Worm (Caenorhabditis elegans): ENCODE results near the gene mrps-24.

The mrps-24 gene

DNA sequence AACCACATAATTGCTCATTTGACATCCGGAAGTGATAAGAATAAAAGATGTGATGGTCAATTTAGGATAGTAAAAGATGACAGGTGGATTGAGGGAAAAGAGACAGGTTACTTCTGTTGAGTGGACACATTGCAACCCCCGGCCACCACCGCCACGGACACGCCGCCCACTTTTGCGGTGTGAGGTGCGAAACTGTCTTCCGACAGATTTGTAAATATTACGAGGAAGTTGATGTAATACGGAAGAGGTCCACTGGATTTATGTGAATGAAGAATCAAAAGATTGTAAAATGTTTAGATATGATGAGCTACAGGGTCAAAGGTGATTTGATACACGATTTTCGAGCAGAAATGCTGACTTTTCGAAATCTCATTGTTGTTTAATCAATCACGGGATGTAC lies 37.0 kb upstream of the mrps-24 start, which contains the start of gene C08G9.2:
TSS of gene C08G9.2 (minus strand) at position 101 of the 400 bp plus-strand sequence.
- TF ChIP-seq ceh-32 (tag; optimal IDR thresholded peaks at IDR 0.05; ENCODE audit: poor library complexity) (no peak), aha-1 (tag) (peak; percentile 40), jun-1 (tag; optimal IDR thresholded peaks at IDR 0.05) (no peak), mxl-3 (GFP tag; optimal IDR thresholded peaks at IDR 0.05) (no peak), Y75B8A.6 (GFP tag; IDR thresholded peaks at IDR 0.05) (no peak), zip-2 (tag; optimal IDR thresholded peaks at IDR 0.05) (no peak)

DNA sequence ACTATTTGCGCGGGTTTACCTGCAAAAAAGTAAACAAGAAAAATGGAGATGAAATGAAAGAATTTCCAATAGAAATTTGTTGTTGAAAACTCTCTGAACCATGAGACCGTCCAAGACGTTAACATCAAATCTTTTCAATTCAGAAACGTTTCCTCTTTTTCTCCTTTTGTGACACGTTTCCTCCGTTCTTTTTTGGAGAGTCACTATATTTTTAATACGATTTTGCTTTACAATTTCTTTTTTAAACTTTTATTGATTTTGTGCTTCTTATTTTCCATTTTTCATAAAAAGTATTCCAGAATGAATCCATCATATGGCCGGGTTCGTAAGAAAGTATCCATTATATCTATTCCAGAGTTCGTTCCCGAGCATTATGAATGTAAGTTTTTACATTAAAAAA lies 35.0 kb upstream of the mrps-24 start, which contains the start of gene itr-1:
TSS of gene itr-1 (plus strand) at position 301 of the 400 bp plus-strand sequence.
- TF ChIP-seq ceh-62 (tag; optimal IDR thresholded peaks at IDR 0.05) (no peak), T26A8.4 (GFP tag; IDR thresholded peaks at IDR 0.05) (no peak), mdt-29 (GFP tag; IDR thresholded peaks at IDR 0.05) (no peak), saeg-2 (GFP tag; IDR thresholded peaks at IDR 0.05) (no peak), jun-1 (tag; optimal IDR thresholded peaks at IDR 0.05) (no peak), nhr-102 (tag; optimal IDR thresholded peaks at IDR 0.05) (no peak), attf-4 (tag; optimal IDR thresholded peaks at IDR 0.05) (no peak), mxl-2 (GFP tag; conservative IDR thresholded peaks at IDR 0.05) (no peak), madf-9 (GFP tag; conservative IDR thresholded peaks at IDR 0.05) (no peak), hlh-11 (tag; optimal IDR thresholded peaks at IDR 0.05) (no peak), dmd-8 (GFP tag; IDR thresholded peaks at IDR 0.05) (no peak), hif-1 (tag; optimal IDR thresholded peaks at IDR 0.05) (no peak), ceh-82 (tag; optimal IDR thresholded peaks at IDR 0.05) (no peak)

DNA sequence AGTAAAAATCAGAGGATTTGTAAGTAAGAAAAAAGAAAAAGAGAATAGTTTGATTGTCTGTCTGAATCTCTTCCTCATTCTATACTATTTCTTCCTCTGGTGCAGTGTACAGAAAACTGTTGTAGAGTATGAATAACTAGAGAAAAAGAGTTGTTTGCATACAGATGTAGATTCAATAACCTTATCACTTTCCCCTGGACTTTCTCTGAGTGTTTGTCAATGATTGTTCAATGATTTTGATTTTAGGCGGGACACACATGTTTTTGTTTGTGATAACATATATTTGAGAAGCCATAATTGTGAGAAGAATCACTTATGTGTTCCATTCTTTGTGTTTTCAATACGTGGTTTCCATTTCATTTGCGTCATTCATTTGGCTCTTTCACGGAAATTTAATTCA lies 30.7 kb upstream of the mrps-24 start:
- no peak for TF ChIP-seq lim-7 (GFP tag; IDR thresholded peaks at IDR 0.05)
- no peak for TF ChIP-seq ceh-28 (tag; optimal IDR thresholded peaks at IDR 0.05)
- TF ChIP-seq rbr-2 (tag; optimal IDR thresholded peaks at IDR 0.05) = no peak
- no peak for TF ChIP-seq lir-3 (tag; optimal IDR thresholded peaks at IDR 0.05)
- TF ChIP-seq lsy-2 (tag; optimal IDR thresholded peaks at IDR 0.05) = no peak
- no peak for TF ChIP-seq daf-8 (GFP tag; IDR thresholded peaks at IDR 0.05)
- TF ChIP-seq madf-9 (GFP tag; conservative IDR thresholded peaks at IDR 0.05) = no peak
- TF ChIP-seq F44E2.7 (GFP tag; IDR thresholded peaks at IDR 0.05) = no peak
- TF ChIP-seq tra-1 (GFP tag; IDR thresholded peaks at IDR 0.05) = no peak
- no peak for TF ChIP-seq unc-62 (GFP tag; optimal IDR thresholded peaks at IDR 0.05 in 1 of 2)
- no peak for TF ChIP-seq unc-62 (tag; optimal IDR thresholded peaks at IDR 0.05)
- TF ChIP-seq aha-1 (tag) = no peak
- TF ChIP-seq dmd-9 (GFP tag; IDR thresholded peaks at IDR 0.05) = no peak
- no peak for TF ChIP-seq ceh-62 (tag; optimal IDR thresholded peaks at IDR 0.05)
- TF ChIP-seq aly-2 (tag; optimal IDR thresholded peaks at IDR 0.05) = no peak
- TF ChIP-seq dmd-6 (GFP tag; IDR thresholded peaks at IDR 0.05) = peak; percentile 28; the same call in 1 of the 2 replicates
- TF ChIP-seq daf-19 (GFP tag; conservative IDR thresholded peaks at IDR 0.05) = no peak
- TF ChIP-seq fkh-10 (GFP tag; optimal IDR thresholded peaks at IDR 0.05) = no peak
- TF ChIP-seq T26A8.4 (GFP tag; IDR thresholded peaks at IDR 0.05) = no peak
- TF ChIP-seq mxl-3 (GFP tag; optimal IDR thresholded peaks at IDR 0.05) = no peak
- no peak for TF ChIP-seq cey-2 (tag; optimal IDR thresholded peaks at IDR 0.05; ENCODE audit: borderline replicate concordance, insufficient read depth)
- TF ChIP-seq F37D6.2 (tag; optimal IDR thresholded peaks at IDR 0.05) = no peak
- no peak for TF ChIP-seq Y105C5A.15 (GFP tag; IDR thresholded peaks at IDR 0.05)
- peak; percentile 67 for TF ChIP-seq hlh-11 (tag; optimal IDR thresholded peaks at IDR 0.05)
- TF ChIP-seq skn-1 (tag; optimal IDR thresholded peaks at IDR 0.05) = no peak
- TF ChIP-seq saeg-2 (GFP tag; IDR thresholded peaks at IDR 0.05) = no peak
- no peak for TF ChIP-seq daf-16 (GFP tag; optimal IDR thresholded peaks at IDR 0.05)
- peak; percentile 91 for TF ChIP-seq daf-16 (tag; optimal IDR thresholded peaks at IDR 0.05)
- no peak for TF ChIP-seq dpl-1 (GFP tag; optimal IDR thresholded peaks at IDR 0.05)
- no peak for TF ChIP-seq nhr-76 (tag; optimal IDR thresholded peaks at IDR 0.05)
- no peak for TF ChIP-seq snpc-4 (tag; optimal IDR thresholded peaks at IDR 0.05)
- no peak for TF ChIP-seq vab-7 (GFP tag; IDR thresholded peaks at IDR 0.05)
- TF ChIP-seq nhr-102 (tag; optimal IDR thresholded peaks at IDR 0.05) = no peak
- TF ChIP-seq ceh-44 (GFP tag; IDR thresholded peaks at IDR 0.05) = no peak
- peak; percentile 72 for TF ChIP-seq nhr-28 (tag; optimal IDR thresholded peaks at IDR 0.05)
- no peak for TF ChIP-seq nhr-42 (GFP tag; IDR thresholded peaks at IDR 0.05)
- no peak for TF ChIP-seq lin-29 (GFP tag; IDR thresholded peaks at IDR 0.05)
- no peak for TF ChIP-seq lin-1 (GFP tag; IDR thresholded peaks at IDR 0.05)
- TF ChIP-seq egl-43 (GFP tag; IDR thresholded peaks at IDR 0.05) = no peak

All from whole organism, L4 larva.